Worm (Caenorhabditis elegans) whole organism, mixed stage, embryonic: ENCODE results near the gene F11D11.22.

Source experiments
- M03D4.4 ChIP-seq: sonication (generic microtip); optimal IDR thresholded peaks from 2 replicates; lab custom pipeline; 2017; ENCODE audit warnings: mild to moderate bottlenecking, missing genetic modification characterization, missing compliant biosample characterization
- bed-3 ChIP-seq: fragments of 200-800 bp; sonication (Bioruptor generic); optimal IDR thresholded peaks from 3 replicates; lab custom pipeline; 2018; ENCODE audit warnings: mild to moderate bottlenecking, missing genetic modification characterization, moderate library complexity, missing compliant biosample characterization
- blmp-1 ChIP-seq: fragments of 150-350 bp; optimal IDR thresholded peaks from 2 replicates; lab custom pipeline; 2014; ENCODE audit warnings: missing biosample characterization, missing genetic modification characterization
- ceh-39 ChIP-seq: fragments of 150-350 bp; optimal IDR thresholded peaks from 2 replicates; lab custom pipeline; 2014; ENCODE audit warnings: missing biosample characterization, missing genetic modification characterization
- ceh-43 ChIP-seq: fragments of 200-800 bp; sonication (Bioruptor generic); optimal IDR thresholded peaks from 2 replicates; lab custom pipeline; 2018; ENCODE audit warnings: mild to moderate bottlenecking, missing genetic modification characterization, moderate library complexity, missing compliant biosample characterization
- ces-1 ChIP-seq: fragments of 150-350 bp; optimal IDR thresholded peaks from 2 replicates; lab custom pipeline; 2014; ENCODE audit warnings: missing biosample characterization, missing genetic modification reagents, missing genetic modification characterization
- cnd-1 ChIP-seq: fragments of 200-800 bp; sonication (Bioruptor generic); optimal IDR thresholded peaks from 2 replicates; lab custom pipeline; 2018; ENCODE audit warnings: mild to moderate bottlenecking, missing genetic modification characterization, missing compliant biosample characterization
- drap-1 ChIP-seq: fragments of 200-800 bp; sonication (Bioruptor generic); optimal IDR thresholded peaks from 3 replicates; lab custom pipeline; 2018; ENCODE audit warnings: mild to moderate bottlenecking, missing genetic modification characterization, missing compliant biosample characterization
- elt-1 ChIP-seq: sonication (generic microtip); optimal IDR thresholded peaks from 2 replicates; lab custom pipeline; 2017; ENCODE audit warnings: missing genetic modification characterization, mild to moderate bottlenecking, missing compliant biosample characterization, antibody characterized with exemption, moderate library complexity, borderline replicate concordance; ENCODE audit not compliant: insufficient read depth
- elt-3 ChIP-seq: fragments of 150-350 bp; optimal IDR thresholded peaks from 2 replicates; lab custom pipeline; 2014; ENCODE audit warnings: missing biosample characterization, missing genetic modification characterization
- flh-1 ChIP-seq: fragments of 200-800 bp; sonication (Bioruptor generic); optimal IDR thresholded peaks from 2 replicates; lab custom pipeline; 2018; ENCODE audit warnings: mild to moderate bottlenecking, missing genetic modification characterization, moderate library complexity, missing compliant biosample characterization
- ham-2 ChIP-seq: fragments of 200-800 bp; sonication (Bioruptor generic); optimal IDR thresholded peaks from 2 replicates; lab custom pipeline; 2018; ENCODE audit warnings: mild to moderate bottlenecking, missing genetic modification characterization, missing compliant biosample characterization
- hlh-1 ChIP-seq: fragments of 150-350 bp; optimal IDR thresholded peaks from 2 replicates; lab custom pipeline; 2014; ENCODE audit warnings: missing biosample characterization, missing genetic modification reagents, missing genetic modification characterization
- lsy-2 ChIP-seq: fragments of 150-350 bp; optimal IDR thresholded peaks from 2 replicates; lab custom pipeline; 2014; ENCODE audit warnings: missing biosample characterization, missing genetic modification characterization
- mls-2 ChIP-seq: sonication (generic microtip); optimal IDR thresholded peaks from 2 replicates; lab custom pipeline; 2016; ENCODE audit warnings: mild to moderate bottlenecking, missing genetic modification characterization, moderate library complexity, missing compliant biosample characterization
- nhr-12 ChIP-seq: fragments of 150-350 bp; optimal IDR thresholded peaks from 2 replicates; lab custom pipeline; 2014; ENCODE audit warnings: missing biosample characterization, missing genetic modification characterization
- nhr-2 ChIP-seq: fragments of 150-350 bp; optimal IDR thresholded peaks from 2 replicates; lab custom pipeline; 2014; ENCODE audit warnings: missing biosample characterization, missing genetic modification characterization
- nhr-237 ChIP-seq: fragments of 150-350 bp; optimal IDR thresholded peaks from 2 replicates; lab custom pipeline; 2014; ENCODE audit warnings: missing biosample characterization, missing genetic modification characterization
- nhr-28 ChIP-seq: fragments of 150-350 bp; optimal IDR thresholded peaks from 2 replicates; lab custom pipeline; 2014; ENCODE audit warnings: missing biosample characterization, missing genetic modification characterization
- sem-2 ChIP-seq: fragments of 200-800 bp; sonication (Bioruptor generic); optimal IDR thresholded peaks from 2 replicates; lab custom pipeline; 2018; ENCODE audit warnings: mild to moderate bottlenecking, missing genetic modification characterization, missing compliant biosample characterization
- snpc-4 ChIP-seq: fragments of 150-350 bp; optimal IDR thresholded peaks from 2 replicates; lab custom pipeline; 2014; ENCODE audit warnings: missing biosample characterization, missing genetic modification characterization
- sptf-1 ChIP-seq: sonication (generic microtip); optimal IDR thresholded peaks from 2 replicates; lab custom pipeline; 2017; ENCODE audit warnings: mild to moderate bottlenecking, missing genetic modification characterization, moderate library complexity, missing compliant biosample characterization
- unc-120 ChIP-seq: sonication (generic microtip); optimal IDR thresholded peaks from 2 replicates; lab custom pipeline; 2017; ENCODE audit warnings: missing genetic modification characterization, missing compliant biosample characterization; ENCODE audit not compliant: poor library complexity, severe bottlenecking
- unc-62 ChIP-seq: fragments of 150-350 bp; optimal IDR thresholded peaks from 2 replicates; lab custom pipeline; 2014; ENCODE audit warnings: missing biosample characterization, missing genetic modification reagents, missing genetic modification characterization
- ztf-11 ChIP-seq: fragments of 150-350 bp; optimal IDR thresholded peaks from 2 replicates; lab custom pipeline; 2014; ENCODE audit warnings: missing biosample characterization, missing genetic modification characterization

Gene F11D11.22

ce11 chrV:18723604-18724003 is 38.5 kb upstream of the F11D11.22 start (continued):
- no peak for TF ChIP-seq sptf-1 (tag; lab: Kevin White, UChicago)
- peak; percentile 92 for TF ChIP-seq hlh-1 (tag; lab: Kevin White, UChicago)
- TF ChIP-seq blmp-1 (tag; lab: Kevin White, UChicago): no peak
- peak; percentile 96 for TF ChIP-seq ces-1 (GFP tag; lab: Kevin White, UChicago)
- peak; percentile 83 for TF ChIP-seq unc-62 (GFP tag; lab: Kevin White, UChicago)
- TF ChIP-seq, all 35 proteins: peak for 17

- TF ChIP-seq ces-1 (GFP tag; lab: Kevin White, UChicago) (no peak), elt-1 (tag; lab: Kevin White, UChicago) (no peak), cnd-1 (tag; lab: Kevin White, UChicago) (no peak), flh-1 (GFP tag; lab: Kevin White, UChicago) (no peak), snpc-4 (tag; lab: Kevin White, UChicago) (no peak), elt-3 (tag; lab: Kevin White, UChicago) (no peak)
- TF ChIP-seq, all 35 proteins: peak for 0
These were observed 38.1 kb upstream of the F11D11.22 start for ce11 chrV:18724076-18724475.

- TF ChIP-seq drap-1 (GFP tag; lab: Kevin White, UChicago) (no peak), ces-1 (GFP tag; lab: Kevin White, UChicago) (peak; percentile 68)
These were observed 36.3 kb upstream of the F11D11.22 start for ce11 chrV:18725858-18726257.

ce11 chrV:18729324-18729924 is 32.7 kb upstream of the F11D11.22 start, which contains the start of gene asp-19:
Gene asp-19 (minus strand): TSS chrV:18729374.
- no peak for TF ChIP-seq flh-1 (GFP tag; lab: Kevin White, UChicago)
- no peak for TF ChIP-seq nhr-12
- TF ChIP-seq sem-2 (GFP tag; lab: Kevin White, UChicago): no peak
- TF ChIP-seq nhr-2 (tag; lab: Kevin White, UChicago): no peak
- TF ChIP-seq ceh-43 (GFP tag; lab: Kevin White, UChicago): no peak
- TF ChIP-seq ham-2 (GFP tag; lab: Kevin White, UChicago): no peak
- TF ChIP-seq ces-1 (GFP tag; lab: Kevin White, UChicago): no peak
- TF ChIP-seq drap-1 (GFP tag; lab: Kevin White, UChicago): no peak
- no peak for TF ChIP-seq elt-3 (tag; lab: Kevin White, UChicago)
- no peak for TF ChIP-seq lsy-2 (tag; lab: Kevin White, UChicago)
- TF ChIP-seq elt-1 (tag; lab: Kevin White, UChicago): no peak
- no peak for TF ChIP-seq ceh-39
- TF ChIP-seq sptf-1 (tag; lab: Kevin White, UChicago): no peak
- no peak for TF ChIP-seq nhr-237
- TF ChIP-seq M03D4.4 (tag; lab: Kevin White, UChicago): no peak
- TF ChIP-seq unc-62 (GFP tag; lab: Kevin White, UChicago): no peak
- TF ChIP-seq hlh-1 (tag; lab: Kevin White, UChicago): no peak
- TF ChIP-seq nhr-28: no peak
- TF ChIP-seq snpc-4 (tag; lab: Kevin White, UChicago): no peak

- TF ChIP-seq M03D4.4 (tag; lab: Kevin White, UChicago) (no peak), bed-3 (GFP tag; lab: Kevin White, UChicago) (no peak), unc-120 (tag; lab: Kevin White, UChicago) (no peak), elt-3 (tag; lab: Kevin White, UChicago) (no peak), ztf-11 (tag; lab: Kevin White, UChicago) (no peak), mls-2 (tag; lab: Kevin White, UChicago) (no peak), nhr-2 (tag; lab: Kevin White, UChicago) (no peak)
- TF ChIP-seq, all 35 proteins: peak for 0
These were observed 30.5 kb upstream of the F11D11.22 start, which contains the start of the genes asp-18 and scl-19 for ce11 chrV:18731579-18732041. Gene asp-18 (minus strand): TSS chrV:18731679. Gene scl-19 (plus strand): TSS chrV:18731991.

ce11 chrV:18733942-18734341 is 28.2 kb upstream of the F11D11.22 start:
- TF ChIP-seq ham-2 (GFP tag; lab: Kevin White, UChicago) (peak; percentile 10), hlh-1 (tag; lab: Kevin White, UChicago) (no peak)
